Fruit fly (Drosophila melanogaster): ENCODE data around the gene CG33773.

DNA sequence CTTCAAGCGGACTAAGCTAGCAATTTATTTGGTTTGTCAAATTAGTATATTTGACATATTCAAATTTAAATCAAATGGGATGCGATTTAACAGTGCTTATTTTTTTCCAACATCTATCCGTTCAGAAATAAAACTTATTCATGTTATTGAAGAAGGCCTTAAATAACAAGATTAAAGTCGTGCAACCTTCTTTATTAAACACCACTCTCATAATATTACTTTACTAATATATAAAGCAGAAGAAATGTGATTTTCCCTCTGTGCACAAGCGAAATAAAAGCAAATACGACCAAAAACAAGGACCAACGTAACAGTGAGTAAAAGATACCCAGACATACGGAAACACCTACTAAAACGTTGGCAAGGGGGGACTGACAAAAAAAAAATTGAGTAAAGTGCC, 28.5 kb upstream of the CG33773 start:
- TF ChIP-seq psq (optimal IDR thresholded peaks at IDR 0.05) (no peak), pan (optimal IDR thresholded peaks at IDR 0.05) (no peak), usp (GFP tag; optimal IDR thresholded peaks at IDR 0.05) (no peak), Dll (optimal IDR thresholded peaks at IDR 0.05) (no peak)
